Fruit fly (Drosophila melanogaster): ENCODE data around the gene CG15357.

CG15357 gene

dm6 chr2L:1911316-1911873, 34.1 kb downstream of the CG15357 start (continued):
- TF ChIP-seq hkb (optimal IDR thresholded peaks at IDR 0.05): no peak
- peak; percentile 25; the same call in 1 of the 2 replicates for TF ChIP-seq hkb (GFP tag; IDR thresholded peaks at IDR 0.05)
- no peak for TF ChIP-seq insv (GFP tag; optimal IDR thresholded peaks at IDR 0.05)
- TF ChIP-seq sim (GFP tag; IDR thresholded peaks at IDR 0.05): no peak
- no peak for TF ChIP-seq ara (GFP tag; IDR thresholded peaks at IDR 0.05)
- no peak for TF ChIP-seq pum (GFP tag; optimal IDR thresholded peaks at IDR 0.05)
- TF ChIP-seq CG31388 (GFP tag; optimal IDR thresholded peaks at IDR 0.05): no peak
- TF ChIP-seq knrl (GFP tag; IDR thresholded peaks at IDR 0.05; ENCODE audit: partially characterized antibody): no peak
- TF ChIP-seq al (GFP tag; IDR thresholded peaks at IDR 0.05): no peak
- peak; percentile 29 for TF ChIP-seq Asciz (GFP tag; optimal IDR thresholded peaks at IDR 0.05)
- no peak for TF ChIP-seq croc (GFP tag; conservative IDR thresholded peaks at IDR 0.05)
- TF ChIP-seq Gsc (GFP tag; IDR thresholded peaks at IDR 0.05): no peak
- no peak for TF ChIP-seq z (GFP tag; IDR thresholded peaks at IDR 0.05)
- no peak; the same call in 1 of the 2 replicates for TF ChIP-seq Bgb (GFP tag; IDR thresholded peaks at IDR 0.05; ENCODE audit: partially characterized antibody)
- no peak for TF ChIP-seq CG10366 (GFP tag; IDR thresholded peaks at IDR 0.05)
- TF ChIP-seq her (GFP tag; optimal IDR thresholded peaks at IDR 0.05): peak; percentile 44
- TF ChIP-seq CG12391 (tag; optimal IDR thresholded peaks at IDR 0.05): peak; percentile 20
- no peak for TF ChIP-seq CG3838 (GFP tag; optimal IDR thresholded peaks at IDR 0.05)
- TF ChIP-seq sqz (GFP tag; optimal IDR thresholded peaks at IDR 0.05): no peak
- no peak for TF ChIP-seq gce (GFP tag; IDR thresholded peaks at IDR 0.05)
- no peak for TF ChIP-seq CG11085 (GFP tag; IDR thresholded peaks at IDR 0.05)
- no peak for TF ChIP-seq CG10979 (tag; optimal IDR thresholded peaks at IDR 0.05)
- no peak for TF ChIP-seq Optix (GFP tag; IDR thresholded peaks at IDR 0.05)
- TF ChIP-seq onecut (GFP tag; IDR thresholded peaks at IDR 0.05): no peak
- TF ChIP-seq CG33213 (GFP tag; optimal IDR thresholded peaks at IDR 0.05): no peak
- no peak for TF ChIP-seq CG9817 (tag; optimal IDR thresholded peaks at IDR 0.05)
- 0 out of 3 replicates have a peak, but pooled peaks have one; percentile 2 for TF ChIP-seq zfh1 (GFP tag; IDR thresholded peaks at IDR 0.05)
- no peak; the same call in 1 of the 2 replicates for TF ChIP-seq E2f2 (GFP tag; IDR thresholded peaks at IDR 0.05)
- no peak for TF ChIP-seq grau (tag; optimal IDR thresholded peaks at IDR 0.05)
- TF ChIP-seq exex (tag; optimal IDR thresholded peaks at IDR 0.05): no peak
- TF ChIP-seq CG32772 (GFP tag; IDR thresholded peaks at IDR 0.05): no peak
- no peak for TF ChIP-seq CG3995 (GFP tag; optimal IDR thresholded peaks at IDR 0.05)
- no peak for TF ChIP-seq CG1647 (GFP tag; optimal IDR thresholded peaks at IDR 0.05)
- peak; percentile 73 for TF ChIP-seq Adf1 (GFP tag; IDR thresholded peaks at IDR 0.05)
- TF ChIP-seq zf30C (GFP tag; optimal IDR thresholded peaks at IDR 0.05): peak; percentile 19
- peak; percentile 3 for TF ChIP-seq ewg (GFP tag; optimal IDR thresholded peaks at IDR 0.05)
- TF ChIP-seq Ets65A (GFP tag): no peak
- TF ChIP-seq CG8924 (tag; optimal IDR thresholded peaks at IDR 0.05): peak; percentile 8
- no peak for TF ChIP-seq ems (GFP tag; optimal IDR thresholded peaks at IDR 0.05)
- TF ChIP-seq CG33557 (GFP tag; optimal IDR thresholded peaks at IDR 0.05): no peak
- TF ChIP-seq mam (GFP tag; optimal IDR thresholded peaks at IDR 0.05): no peak
- TF ChIP-seq E2f1 (GFP tag; IDR thresholded peaks at IDR 0.05): no peak
- peak; percentile 78 for TF ChIP-seq sens (GFP tag)
- no peak for TF ChIP-seq Side (GFP tag; optimal IDR thresholded peaks at IDR 0.05)
- no peak for TF ChIP-seq nmo (GFP tag; optimal IDR thresholded peaks at IDR 0.05)
- no peak for TF ChIP-seq CG8944 (GFP tag; optimal IDR thresholded peaks at IDR 0.05)
- no peak for TF ChIP-seq ind (GFP tag; optimal IDR thresholded peaks at IDR 0.05)
- TF ChIP-seq HLH3B (GFP tag; IDR thresholded peaks at IDR 0.05): no peak
- TF ChIP-seq fd96Cb (tag; optimal IDR thresholded peaks at IDR 0.05): no peak
- no peak for TF ChIP-seq jigr1 (GFP tag; IDR thresholded peaks at IDR 0.05)
- TF ChIP-seq sisA (GFP tag; IDR thresholded peaks at IDR 0.05): no peak
- TF ChIP-seq shn (GFP tag; optimal IDR thresholded peaks at IDR 0.05): no peak
- no peak for TF ChIP-seq B-H1 (GFP tag; IDR thresholded peaks at IDR 0.05)
